Worm (Caenorhabditis elegans) whole organism, mixed stage, embryonic: ENCODE results near the gene prk-1.

Source experiments
- M03D4.4 ChIP-seq: sonication (generic microtip); optimal IDR thresholded peaks from 2 replicates; lab custom pipeline; 2017; ENCODE audit warnings: mild to moderate bottlenecking, missing genetic modification characterization, missing compliant biosample characterization
- bed-3 ChIP-seq: fragments of 200-800 bp; sonication (Bioruptor generic); optimal IDR thresholded peaks from 3 replicates; lab custom pipeline; 2018; ENCODE audit warnings: mild to moderate bottlenecking, missing genetic modification characterization, moderate library complexity, missing compliant biosample characterization
- blmp-1 ChIP-seq: fragments of 150-350 bp; optimal IDR thresholded peaks from 2 replicates; lab custom pipeline; 2014; ENCODE audit warnings: missing biosample characterization, missing genetic modification characterization
- ceh-39 ChIP-seq: fragments of 150-350 bp; optimal IDR thresholded peaks from 2 replicates; lab custom pipeline; 2014; ENCODE audit warnings: missing biosample characterization, missing genetic modification characterization
- ceh-43 ChIP-seq: fragments of 200-800 bp; sonication (Bioruptor generic); optimal IDR thresholded peaks from 2 replicates; lab custom pipeline; 2018; ENCODE audit warnings: mild to moderate bottlenecking, missing genetic modification characterization, moderate library complexity, missing compliant biosample characterization
- ceh-83 ChIP-seq: fragments of 200-800 bp; sonication (Bioruptor generic); optimal IDR thresholded peaks from 2 replicates; lab custom pipeline; 2018; ENCODE audit warnings: mild to moderate bottlenecking, missing genetic modification characterization, missing compliant biosample characterization
- ces-1 ChIP-seq: fragments of 150-350 bp; optimal IDR thresholded peaks from 2 replicates; lab custom pipeline; 2014; ENCODE audit warnings: missing biosample characterization, missing genetic modification reagents, missing genetic modification characterization
- cnd-1 ChIP-seq: fragments of 200-800 bp; sonication (Bioruptor generic); optimal IDR thresholded peaks from 2 replicates; lab custom pipeline; 2018; ENCODE audit warnings: mild to moderate bottlenecking, missing genetic modification characterization, missing compliant biosample characterization
- drap-1 ChIP-seq: fragments of 200-800 bp; sonication (Bioruptor generic); optimal IDR thresholded peaks from 3 replicates; lab custom pipeline; 2018; ENCODE audit warnings: mild to moderate bottlenecking, missing genetic modification characterization, missing compliant biosample characterization
- elt-1 ChIP-seq: sonication (generic microtip); optimal IDR thresholded peaks from 2 replicates; lab custom pipeline; 2017; ENCODE audit warnings: missing genetic modification characterization, mild to moderate bottlenecking, missing compliant biosample characterization, antibody characterized with exemption, moderate library complexity, borderline replicate concordance; ENCODE audit not compliant: insufficient read depth
- elt-3 ChIP-seq: fragments of 150-350 bp; optimal IDR thresholded peaks from 2 replicates; lab custom pipeline; 2014; ENCODE audit warnings: missing biosample characterization, missing genetic modification characterization
- flh-1 ChIP-seq: fragments of 200-800 bp; sonication (Bioruptor generic); optimal IDR thresholded peaks from 2 replicates; lab custom pipeline; 2018; ENCODE audit warnings: mild to moderate bottlenecking, missing genetic modification characterization, moderate library complexity, missing compliant biosample characterization
- ham-2 ChIP-seq: fragments of 200-800 bp; sonication (Bioruptor generic); optimal IDR thresholded peaks from 2 replicates; lab custom pipeline; 2018; ENCODE audit warnings: mild to moderate bottlenecking, missing genetic modification characterization, missing compliant biosample characterization
- hlh-1 ChIP-seq: fragments of 150-350 bp; optimal IDR thresholded peaks from 2 replicates; lab custom pipeline; 2014; ENCODE audit warnings: missing biosample characterization, missing genetic modification reagents, missing genetic modification characterization
- lin-13 ChIP-seq: fragments of 150-350 bp; optimal IDR thresholded peaks from 2 replicates; lab custom pipeline; 2014; ENCODE audit warnings: missing biosample characterization, missing genetic modification characterization
- lin-32 ChIP-seq: fragments of 200-800 bp; sonication (Bioruptor generic); optimal IDR thresholded peaks from 2 replicates; lab custom pipeline; 2018; ENCODE audit warnings: mild to moderate bottlenecking, missing genetic modification characterization, missing compliant biosample characterization
- lsy-2 ChIP-seq: fragments of 150-350 bp; optimal IDR thresholded peaks from 2 replicates; lab custom pipeline; 2014; ENCODE audit warnings: missing biosample characterization, missing genetic modification characterization
- mab-5 ChIP-seq: fragments of 150-350 bp; optimal IDR thresholded peaks from 2 replicates; lab custom pipeline; 2014; ENCODE audit warnings: missing biosample characterization, missing genetic modification characterization
- mep-1 ChIP-seq: fragments of 150-350 bp; optimal IDR thresholded peaks from 2 replicates; lab custom pipeline; 2017; ENCODE audit warnings: missing biosample characterization, missing genetic modification reagents, missing genetic modification characterization, inconsistent platforms
- mls-2 ChIP-seq: sonication (generic microtip); optimal IDR thresholded peaks from 2 replicates; lab custom pipeline; 2016; ENCODE audit warnings: mild to moderate bottlenecking, missing genetic modification characterization, moderate library complexity, missing compliant biosample characterization
- nhr-12 ChIP-seq: fragments of 150-350 bp; optimal IDR thresholded peaks from 2 replicates; lab custom pipeline; 2014; ENCODE audit warnings: missing biosample characterization, missing genetic modification characterization
- nhr-2 ChIP-seq: fragments of 150-350 bp; optimal IDR thresholded peaks from 2 replicates; lab custom pipeline; 2014; ENCODE audit warnings: missing biosample characterization, missing genetic modification characterization
- nhr-237 ChIP-seq: fragments of 150-350 bp; optimal IDR thresholded peaks from 2 replicates; lab custom pipeline; 2014; ENCODE audit warnings: missing biosample characterization, missing genetic modification characterization
- nhr-28 ChIP-seq: fragments of 150-350 bp; optimal IDR thresholded peaks from 2 replicates; lab custom pipeline; 2014; ENCODE audit warnings: missing biosample characterization, missing genetic modification characterization
- nhr-76 ChIP-seq: sonication (generic microtip); optimal IDR thresholded peaks from 2 replicates; lab custom pipeline; 2017; ENCODE audit warnings: missing biosample characterization, missing genetic modification characterization
- pha-4 ChIP-seq: fragments of 150-350 bp; optimal IDR thresholded peaks from 2 replicates; lab custom pipeline; 2018; ENCODE audit warnings: missing biosample characterization, missing genetic modification reagents, missing genetic modification characterization
- sem-2 ChIP-seq: fragments of 200-800 bp; sonication (Bioruptor generic); optimal IDR thresholded peaks from 2 replicates; lab custom pipeline; 2018; ENCODE audit warnings: mild to moderate bottlenecking, missing genetic modification characterization, missing compliant biosample characterization
- snpc-4 ChIP-seq: fragments of 150-350 bp; optimal IDR thresholded peaks from 2 replicates; lab custom pipeline; 2014; ENCODE audit warnings: missing biosample characterization, missing genetic modification characterization
- sptf-1 ChIP-seq: sonication (generic microtip); optimal IDR thresholded peaks from 2 replicates; lab custom pipeline; 2017; ENCODE audit warnings: mild to moderate bottlenecking, missing genetic modification characterization, moderate library complexity, missing compliant biosample characterization
- tbx-8 ChIP-seq: fragments of 200-800 bp; sonication (Bioruptor generic); optimal IDR thresholded peaks from 2 replicates; lab custom pipeline; 2018; ENCODE audit warnings: mild to moderate bottlenecking, missing genetic modification characterization, moderate library complexity, missing compliant biosample characterization
- unc-120 ChIP-seq: sonication (generic microtip); optimal IDR thresholded peaks from 2 replicates; lab custom pipeline; 2017; ENCODE audit warnings: missing genetic modification characterization, missing compliant biosample characterization; ENCODE audit not compliant: poor library complexity, severe bottlenecking
- unc-39 ChIP-seq: fragments of 150-350 bp; optimal IDR thresholded peaks from 2 replicates; lab custom pipeline; 2014; ENCODE audit warnings: missing biosample characterization, missing genetic modification characterization
- unc-62 ChIP-seq: fragments of 150-350 bp; optimal IDR thresholded peaks from 2 replicates; lab custom pipeline; 2014; ENCODE audit warnings: missing biosample characterization, missing genetic modification reagents, missing genetic modification characterization
- zip-8 ChIP-seq: fragments of 150-350 bp; optimal IDR thresholded peaks from 2 replicates; lab custom pipeline; 2014; ENCODE audit warnings: missing biosample characterization, missing genetic modification characterization
- ztf-11 ChIP-seq: fragments of 150-350 bp; optimal IDR thresholded peaks from 2 replicates; lab custom pipeline; 2014; ENCODE audit warnings: missing biosample characterization, missing genetic modification characterization

prk-1 gene

DNA sequence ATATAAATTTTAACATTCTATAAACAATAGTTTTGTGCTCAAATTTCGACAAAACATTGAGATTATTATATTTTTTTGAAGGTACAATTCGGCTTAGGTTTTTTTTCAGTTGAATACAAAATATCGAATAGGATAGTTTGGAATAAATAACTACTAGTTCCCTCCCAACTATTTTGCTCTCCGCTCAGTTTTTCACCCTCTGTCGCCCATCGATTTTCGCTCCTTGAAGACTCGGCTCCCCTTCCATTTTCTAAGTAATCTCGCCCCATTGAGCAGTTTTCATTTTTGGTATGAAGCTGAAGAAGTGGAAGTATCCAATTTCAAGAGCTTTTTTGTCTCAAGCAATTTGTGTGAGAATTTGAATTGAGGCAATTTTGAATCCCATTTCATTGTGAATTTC, 16.3 kb upstream of the prk-1 start, which contains the start of gene F31E3.2:
Gene F31E3.2, plus strand, starts transcription at position 301 of the 400 bp plus-strand sequence.
- TF ChIP-seq unc-62 (GFP tag; lab: Kevin White, UChicago) (no peak), ceh-83 (no peak), lin-32 (GFP tag; lab: Kevin White, UChicago) (no peak), sptf-1 (no peak)

DNA sequence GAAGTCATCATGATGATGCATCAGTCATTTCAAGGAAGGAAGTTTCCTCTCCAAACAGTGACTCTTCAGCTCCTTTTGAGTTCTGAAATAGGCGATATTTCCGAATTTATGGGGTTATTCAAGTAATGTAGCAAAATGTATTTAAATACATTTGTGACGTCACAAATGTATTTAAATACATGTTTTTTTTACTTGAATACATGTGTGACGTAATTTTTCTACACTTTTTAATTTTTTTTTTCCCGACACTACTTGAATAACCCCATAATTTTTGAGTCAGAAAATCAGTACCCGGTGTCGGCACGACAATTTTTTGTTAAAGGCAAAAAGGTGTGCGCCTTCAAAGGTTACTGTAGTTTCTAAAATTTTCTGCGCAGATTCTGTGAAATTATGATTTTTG, 15.0 kb upstream of the prk-1 start:
- no peak for TF ChIP-seq tbx-8 (GFP tag; lab: Kevin White, UChicago)
- peak; percentile 91 for TF ChIP-seq zip-8 (tag; lab: Kevin White, UChicago)
- TF ChIP-seq cnd-1 (tag; lab: Kevin White, UChicago), result no peak
- TF ChIP-seq, all 35 proteins: peak for 1

DNA sequence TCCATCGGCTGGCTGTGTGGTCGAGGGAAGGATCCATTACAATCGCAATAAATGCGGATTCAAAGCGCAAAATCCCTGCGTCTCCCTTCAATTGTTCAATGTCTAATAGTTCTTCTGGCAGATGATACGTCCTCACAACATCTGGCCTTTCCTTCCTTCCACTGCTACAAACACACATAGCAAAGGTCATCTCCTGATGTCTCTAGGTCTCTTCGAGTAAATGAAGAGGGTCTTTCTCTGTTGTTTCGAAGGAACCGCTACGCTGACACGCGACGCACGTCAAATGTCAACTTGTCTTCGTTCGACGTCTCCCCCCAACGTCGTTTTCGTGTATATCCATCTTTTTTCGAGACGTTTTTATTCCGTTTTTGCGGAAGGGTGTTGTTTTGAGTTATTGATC, 11.1 kb upstream of the prk-1 start:
- TF ChIP-seq ces-1 (no peak), mls-2 (tag; lab: Kevin White, UChicago) (peak; percentile 55), nhr-76 (tag; lab: Kevin White, UChicago) (no peak), zip-8 (tag; lab: Kevin White, UChicago) (no peak), M03D4.4 (tag; lab: Kevin White, UChicago) (peak; percentile 53), nhr-2 (peak; percentile 88), sptf-1 (peak; percentile 53), sem-2 (no peak), cnd-1 (tag; lab: Kevin White, UChicago) (peak; percentile 95), elt-3 (tag; lab: Kevin White, UChicago) (no peak), bed-3 (GFP tag; lab: Kevin White, UChicago) (no peak), snpc-4 (no peak), flh-1 (no peak), nhr-28 (no peak), mep-1 (tag; lab: Kevin White, UChicago) (peak; percentile 67), ham-2 (peak; percentile 74), lsy-2 (peak; percentile 55), drap-1 (GFP tag; lab: Kevin White, UChicago) (peak; percentile 13), unc-120 (tag; lab: Kevin White, UChicago) (peak; percentile 76), ztf-11 (peak; percentile 30), unc-62 (GFP tag; lab: Kevin White, UChicago) (peak; percentile 100), nhr-12 (no peak), tbx-8 (GFP tag; lab: Kevin White, UChicago) (peak; percentile 3), ceh-39 (tag; lab: Kevin White, UChicago) (peak; percentile 66), pha-4 (tag; lab: Kevin White, UChicago) (no peak), blmp-1 (tag; lab: Kevin White, UChicago) (no peak), hlh-1 (tag; lab: Kevin White, UChicago) (peak; percentile 93), lin-13 (peak; percentile 58), unc-39 (tag; lab: Kevin White, UChicago) (peak; percentile 2), elt-1 (tag; lab: Kevin White, UChicago) (peak; percentile 22), ceh-43 (GFP tag; lab: Kevin White, UChicago) (no peak), nhr-237 (no peak), mab-5 (tag; lab: Kevin White, UChicago) (no peak), ceh-83 (no peak), lin-32 (GFP tag; lab: Kevin White, UChicago) (peak; percentile 81)

DNA sequence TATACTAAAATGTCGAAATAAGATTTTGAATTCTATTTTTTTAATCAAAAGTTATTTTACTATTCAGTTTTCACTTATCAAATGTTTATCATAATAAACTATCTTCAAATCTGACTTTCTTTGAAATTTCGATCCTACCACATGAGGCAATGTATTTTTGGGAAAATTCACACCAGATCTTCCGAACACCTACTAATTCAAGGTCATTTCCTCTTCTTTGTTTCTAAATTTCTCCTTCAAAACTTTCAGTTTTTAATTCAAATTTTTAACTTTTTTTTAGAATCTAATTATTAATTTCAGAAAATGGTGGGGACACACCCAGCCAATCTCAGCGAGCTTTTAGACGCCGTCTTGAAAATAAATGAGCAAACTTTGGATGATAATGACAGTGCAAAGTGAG, 10.4 kb upstream of the prk-1 start, which contains the start of gene ceh-20:
Gene ceh-20, plus strand, starts transcription at position 301 of the 400 bp plus-strand sequence.
- TF ChIP-seq snpc-4, result no peak
- TF ChIP-seq mls-2 (tag; lab: Kevin White, UChicago), result no peak
- TF ChIP-seq blmp-1 (tag; lab: Kevin White, UChicago), result no peak
- no peak for TF ChIP-seq ceh-39 (tag; lab: Kevin White, UChicago)
